Fruit fly (Drosophila melanogaster) whole organism, embryonic: ENCODE data around the gene Rbp4.

Experiments used
- Awh ChIP-seq: fragments of 200-800 bp; sonication (Bioruptor generic); IDR thresholded peaks from 2 replicates; pipeline ENCODE4, ENCODE4 v1.3.6; 2022; ENCODE audit warnings: missing biosample characterization, missing genetic modification characterization
- BEAF-32 ChIP-seq: fragments of 200-800 bp; sonication (Bioruptor generic); optimal IDR thresholded peaks from 3 replicates; lab custom pipeline; 2017; ENCODE audit warnings: missing biosample characterization, missing genetic modification characterization, mild to moderate bottlenecking, moderate library complexity, missing genetic modification reagents
- CG10654 ChIP-seq: fragments of 200-800 bp; sonication (Bioruptor generic); optimal IDR thresholded peaks from 2 replicates; lab custom pipeline; 2016; ENCODE audit warnings: missing biosample characterization, missing genetic modification characterization
- CG11093 ChIP-seq: fragments of 200-800 bp; sonication (Bioruptor generic); IDR thresholded peaks from 3 replicates; pipeline ENCODE4 v1.3.6; 2022; ENCODE audit warnings: missing biosample characterization, missing genetic modification characterization
- CG11398 ChIP-seq: fragments of 200-800 bp; sonication (Bioruptor generic); optimal IDR thresholded peaks from 2 replicates; lab custom pipeline; 2016; ENCODE audit warnings: missing biosample characterization, missing genetic modification characterization
- CG11696 ChIP-seq: fragments of 200-800 bp; sonication (Bioruptor generic); IDR thresholded peaks from 2 replicates; pipeline ENCODE4 v1.3.6; 2022; ENCODE audit warnings: missing biosample characterization, missing genetic modification characterization
- CG12155 ChIP-seq: fragments of 200-800 bp; sonication (Bioruptor generic); optimal IDR thresholded peaks from 3 replicates; lab custom pipeline; 2016; ENCODE audit warnings: missing biosample characterization, missing genetic modification characterization
- CG1529 ChIP-seq: fragments of 200-800 bp; sonication (Bioruptor generic); optimal IDR thresholded peaks from 3 replicates; lab custom pipeline; 2018; ENCODE audit warnings: missing biosample characterization, missing genetic modification characterization
- CG16779 ChIP-seq: fragments of 200-800 bp; sonication (Bioruptor generic); IDR thresholded peaks from 2 replicates; pipeline ENCODE4 v1.3.6; 2022; ENCODE audit warnings: missing biosample characterization, missing genetic modification characterization
- CG17328 ChIP-seq: fragments of 200-800 bp; sonication (Bioruptor generic); IDR thresholded peaks from 2 replicates; pipeline ENCODE4 v1.3.6; 2022; ENCODE audit warnings: missing biosample characterization, missing genetic modification characterization
- CG17359 ChIP-seq: fragments of 200-800 bp; sonication (Bioruptor generic); optimal IDR thresholded peaks from 3 replicates; lab custom pipeline; 2018; ENCODE audit warnings: missing biosample characterization, mild to moderate bottlenecking, missing genetic modification characterization, moderate library complexity
- CG2129 ChIP-seq: fragments of 200-800 bp; sonication (Bioruptor generic); IDR thresholded peaks from 2 replicates; pipeline ENCODE4 v1.3.6; 2022; ENCODE audit warnings: missing biosample characterization, missing genetic modification characterization; ENCODE audit not compliant: partially characterized antibody
- CG30020 ChIP-seq: fragments of 200-800 bp; optimal IDR thresholded peaks from 2 replicates; lab custom pipeline; 2019; ENCODE audit warnings: missing biosample characterization, mild to moderate bottlenecking, missing genetic modification characterization, moderate library complexity
- CG32772 ChIP-seq: fragments of 200-800 bp; sonication (Bioruptor generic); IDR thresholded peaks from 2 replicates; pipeline ENCODE4 v1.3.6; 2022; ENCODE audit warnings: missing biosample characterization, missing genetic modification characterization
- CG34224 ChIP-seq: fragments of 200-800 bp; sonication (Bioruptor generic); IDR thresholded peaks from 3 replicates; pipeline ENCODE4 v1.3.6; 2022; ENCODE audit warnings: missing biosample characterization, missing genetic modification characterization; ENCODE audit not compliant: partially characterized antibody
- CG4820 ChIP-seq: fragments of 200-800 bp; sonication (Bioruptor generic); optimal IDR thresholded peaks from 3 replicates; lab custom pipeline; 2016; ENCODE audit warnings: missing biosample characterization, missing genetic modification characterization
- CG5953 ChIP-seq: fragments of 200-800 bp; sonication (Bioruptor generic); IDR thresholded peaks from 2 replicates; pipeline ENCODE4 v1.3.6; 2022; ENCODE audit warnings: missing biosample characterization, missing genetic modification characterization
- CG6654 ChIP-seq: fragments of 200-800 bp; sonication (Bioruptor generic); optimal IDR thresholded peaks from 2 replicates; lab custom pipeline; 2017; ENCODE audit warnings: missing biosample characterization, mild to moderate bottlenecking, missing genetic modification characterization
- CG6683 ChIP-seq: fragments of 200-800 bp; sonication (Bioruptor generic); optimal IDR thresholded peaks from 2 replicates; lab custom pipeline; 2017; ENCODE audit warnings: missing biosample characterization, mild to moderate bottlenecking, missing genetic modification characterization, missing genetic modification reagents
- CG7372 ChIP-seq: fragments of 200-800 bp; sonication (Bioruptor generic); IDR thresholded peaks from 2 replicates; pipeline ENCODE4 v1.3.6; 2022; ENCODE audit warnings: missing biosample characterization, missing genetic modification characterization
- CG7963 ChIP-seq: fragments of 200-800 bp; sonication (Bioruptor generic); IDR thresholded peaks from 3 replicates; pipeline ENCODE4 v1.3.6; 2022; ENCODE audit warnings: missing biosample characterization, missing genetic modification characterization; ENCODE audit not compliant: partially characterized antibody
- CG8478 ChIP-seq: fragments of >200 bp; optimal IDR thresholded peaks from 2 replicates; lab custom pipeline; 2018
- Chrac-16 ChIP-seq: fragments of 200-800 bp; sonication (Bioruptor generic); optimal IDR thresholded peaks from 3 replicates; lab custom pipeline; 2016; ENCODE audit warnings: missing biosample characterization, missing genetic modification characterization
- Dad ChIP-seq: fragments of 200-800 bp; sonication (Bioruptor generic); optimal IDR thresholded peaks from 3 replicates; lab custom pipeline; 2016; ENCODE audit warnings: missing biosample characterization, missing genetic modification characterization
- Dek ChIP-seq: fragments of 200-800 bp; sonication (Bioruptor generic); optimal IDR thresholded peaks from 3 replicates; lab custom pipeline; 2019; ENCODE audit warnings: missing biosample characterization, mild to moderate bottlenecking, missing genetic modification characterization, moderate library complexity
- Dip2 ChIP-seq: fragments of 200-800 bp; sonication (Bioruptor generic); IDR thresholded peaks from 2 replicates; pipeline ENCODE4 v1.3.6; 2022; ENCODE audit warnings: missing biosample characterization, missing genetic modification characterization
- Dp ChIP-seq: fragments of 200-800 bp; sonication (Bioruptor generic); optimal IDR thresholded peaks from 2 replicates; lab custom pipeline; 2018; ENCODE audit warnings: missing biosample characterization, mild to moderate bottlenecking, missing genetic modification characterization, moderate library complexity
- Gug ChIP-seq: fragments of 200-800 bp; sonication (Bioruptor generic); IDR thresholded peaks from 4 replicates; pipeline ENCODE4 v1.3.6; 2022; ENCODE audit warnings: missing biosample characterization, missing genetic modification characterization
- HLHmδ ChIP-seq: fragments of 200-800 bp; sonication (Bioruptor generic); optimal IDR thresholded peaks from 2 replicates; lab custom pipeline; 2018; ENCODE audit warnings: missing biosample characterization, mild to moderate bottlenecking, missing genetic modification characterization, moderate library complexity
- Hr78 ChIP-seq, 2 experiments: fragments of 200-800 bp in 1 of 2; fragments of >200 bp in 1 of 2; sonication (Bioruptor generic) in 1 of 2; optimal IDR thresholded peaks; 2 replicates each; lab custom pipeline; 2017 to 2019; ENCODE audit warnings: missing biosample characterization in 2 of 2, missing genetic modification characterization in 2 of 2, mild to moderate bottlenecking in 1 of 2, moderate library complexity in 1 of 2
- MTF-1 ChIP-seq: fragments of 200-800 bp; sonication (Bioruptor generic); optimal IDR thresholded peaks from 2 replicates; lab custom pipeline; 2018; ENCODE audit warnings: missing biosample characterization, mild to moderate bottlenecking, missing genetic modification characterization, borderline replicate concordance
- Mes4 ChIP-seq: fragments of 200-800 bp; sonication (Bioruptor generic); optimal IDR thresholded peaks from 2 replicates; lab custom pipeline; 2016; ENCODE audit warnings: missing biosample characterization, missing genetic modification characterization
- Myb ChIP-seq: fragments of 200-800 bp; sonication (Bioruptor generic); optimal IDR thresholded peaks from 2 replicates; lab custom pipeline; 2016; ENCODE audit warnings: missing biosample characterization, missing genetic modification characterization
- Neu2 ChIP-seq: fragments of 200-800 bp; sonication (Bioruptor generic); optimal IDR thresholded peaks from 3 replicates; lab custom pipeline; 2016; ENCODE audit warnings: missing biosample characterization, missing genetic modification characterization, borderline replicate concordance
- Ravus ChIP-seq: fragments of 200-800 bp; sonication (Bioruptor generic); IDR thresholded peaks from 2 replicates; pipeline ENCODE4 v1.3.6; 2022; ENCODE audit warnings: missing biosample characterization, missing genetic modification characterization
- Sin3A ChIP-seq: fragments of >200 bp; optimal IDR thresholded peaks from 2 replicates; lab custom pipeline; 2018
- Six4 ChIP-seq: fragments of 200-800 bp; sonication (Bioruptor generic); optimal IDR thresholded peaks from 2 replicates; lab custom pipeline; 2016; ENCODE audit warnings: missing biosample characterization, missing genetic modification characterization
- Taf1 ChIP-seq: fragments of 200-800 bp; sonication (Bioruptor generic); IDR thresholded peaks from 2 replicates; pipeline ENCODE4 v1.3.6; 2022; ENCODE audit warnings: missing biosample characterization, missing genetic modification characterization
- Tbp ChIP-seq: fragments of >200 bp; optimal IDR thresholded peaks from 2 replicates; lab custom pipeline; 2018; ENCODE audit warnings: missing biosample characterization, missing genetic modification characterization
- Usf ChIP-seq: fragments of 200-800 bp; sonication (Bioruptor generic); optimal IDR thresholded peaks from 2 replicates; lab custom pipeline; 2017; ENCODE audit warnings: missing genotype, missing biosample characterization, missing genetic modification characterization
- ap ChIP-seq: fragments of 200-800 bp; sonication (Bioruptor generic); IDR thresholded peaks from 2 replicates; pipeline ENCODE4 v1.3.6; 2022; ENCODE audit warnings: missing biosample characterization, missing genetic modification characterization
- croc ChIP-seq: fragments of 200-800 bp; sonication (Bioruptor generic); conservative IDR thresholded peaks from 3 replicates; pipeline ENCODE4 v1.3.6; 2022; ENCODE audit warnings: missing biosample characterization, missing genetic modification characterization
- fd64A ChIP-seq: fragments of 200-800 bp; sonication (Bioruptor generic); optimal IDR thresholded peaks from 3 replicates; lab custom pipeline; 2018; ENCODE audit warnings: missing biosample characterization, mild to moderate bottlenecking, missing genetic modification characterization
- fu2 ChIP-seq: fragments of 200-800 bp; sonication (Bioruptor generic); optimal IDR thresholded peaks from 2 replicates; lab custom pipeline; 2016; ENCODE audit warnings: missing biosample characterization, missing genetic modification characterization
- gcm ChIP-seq: fragments of 200-800 bp; sonication (Bioruptor generic); optimal IDR thresholded peaks from 2 replicates; lab custom pipeline; 2019; ENCODE audit warnings: missing biosample characterization, mild to moderate bottlenecking, missing genetic modification characterization, moderate library complexity
- ind ChIP-seq: fragments of 200-800 bp; sonication (Bioruptor generic); optimal IDR thresholded peaks from 3 replicates; lab custom pipeline; 2016; ENCODE audit warnings: missing biosample characterization, missing genetic modification characterization
- klu ChIP-seq: fragments of 200-800 bp; sonication (Bioruptor generic); IDR thresholded peaks from 2 replicates; pipeline ENCODE4 v1.3.6; 2022; ENCODE audit warnings: missing biosample characterization, missing genetic modification characterization
- sd ChIP-seq: fragments of 200-800 bp; sonication (Bioruptor generic); optimal IDR thresholded peaks from 3 replicates; lab custom pipeline; 2018; ENCODE audit warnings: missing biosample characterization, mild to moderate bottlenecking, missing genetic modification characterization, moderate library complexity
- seq ChIP-seq: fragments of 200-800 bp; sonication (Bioruptor generic); IDR thresholded peaks from 2 replicates; pipeline ENCODE4 v1.3.6; 2022; ENCODE audit warnings: missing biosample characterization, missing genetic modification characterization
- sna ChIP-seq: fragments of 200-800 bp; sonication (Bioruptor generic); IDR thresholded peaks from 2 replicates; pipeline ENCODE4 v1.3.6; 2022; ENCODE audit warnings: missing biosample characterization, missing genetic modification characterization; ENCODE audit not compliant: partially characterized antibody
- tup ChIP-seq: fragments of 200-800 bp; sonication (Bioruptor generic); optimal IDR thresholded peaks from 2 replicates; lab custom pipeline; 2016; ENCODE audit warnings: missing biosample characterization, mild to moderate bottlenecking, missing genetic modification characterization, moderate library complexity
- zen ChIP-seq: fragments of 200-800 bp; sonication (Bioruptor generic); optimal IDR thresholded peaks from 3 replicates; lab custom pipeline; 2018; ENCODE audit warnings: missing biosample characterization, mild to moderate bottlenecking, missing genetic modification characterization, moderate library complexity

Gene Rbp4

DNA sequence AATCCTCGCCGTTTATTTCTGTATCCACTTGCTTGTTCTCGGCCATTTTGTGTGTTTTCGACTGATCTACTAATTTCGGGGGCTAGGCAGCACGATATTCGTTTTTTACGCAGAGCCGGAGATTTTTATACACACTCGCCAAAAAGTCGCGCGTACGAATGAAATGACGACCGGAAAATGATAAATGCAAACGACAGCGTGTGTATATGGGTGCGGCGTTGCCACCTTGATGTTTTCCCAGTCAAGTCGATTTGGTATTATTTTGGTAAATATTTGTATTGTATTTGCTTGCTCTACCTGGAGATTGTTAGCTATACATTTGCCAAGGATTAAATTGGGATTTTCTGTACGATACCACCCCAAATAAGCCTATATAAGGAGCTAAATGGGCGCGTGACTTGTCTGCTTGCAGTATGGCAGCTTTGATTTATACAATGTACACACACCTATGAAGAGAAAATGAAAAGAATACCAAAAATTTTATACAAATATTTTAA, 10.3 kb downstream of the Rbp4 start, which contains the start of gene sqd (continued):
- TF ChIP-seq CG10654 (GFP tag; lab: Kevin White, UChicago) (peak; percentile 47), BEAF-32 (GFP tag; lab: Kevin White, UChicago) (peak; percentile 55), CG16779 (GFP tag; lab: Robert Waterston, UW) (no peak), Hr78 (GFP tag; optimal IDR thresholded peaks at IDR 0.05; lab: Kevin White, UChicago) (no peak), sd (tag; lab: Kevin White, UChicago) (no peak), CG6683 (GFP tag; lab: Kevin White, UChicago) (no peak), Dp (peak; percentile 3), CG2129 (GFP tag; lab: Robert Waterston, UW) (no peak), Usf (GFP tag; lab: Kevin White, UChicago) (no peak), Mes4 (GFP tag; lab: Kevin White, UChicago) (peak; percentile 62), Dad (peak; percentile 2), seq (GFP tag; lab: Robert Waterston, UW) (no peak), CG17328 (GFP tag; lab: Robert Waterston, UW) (peak; percentile 40; the same call in 1 of the 2 replicates), Chrac-16 (peak; percentile 22), ap (GFP tag; lab: Robert Waterston, UW) (no peak), Dip2 (GFP tag; lab: Robert Waterston, UW) (no peak), Gug (GFP tag; lab: Robert Waterston, UW) (no peak), Tbp (GFP tag; lab: Kevin White, UChicago) (no peak), Dek (no peak), Taf1 (GFP tag; lab: Robert Waterston, UW) (no peak), CG7372 (GFP tag; lab: Robert Waterston, UW) (peak; percentile 51; the same call in 1 of the 2 replicates), MTF-1 (GFP tag; lab: Kevin White, UChicago) (no peak), klu (GFP tag; lab: Robert Waterston, UW) (no peak), HLHmδ (GFP tag; lab: Kevin White, UChicago) (peak; percentile 8), CG11093 (GFP tag; lab: Robert Waterston, UW) (no peak), CG11398 (GFP tag; lab: Kevin White, UChicago) (no peak), croc (GFP tag; lab: Robert Waterston, UW) (no peak), sna (GFP tag; lab: Robert Waterston, UW) (no peak), Neu2 (GFP tag; lab: Kevin White, UChicago) (no peak), Sin3A (peak; percentile 25), fu2 (GFP tag; lab: Kevin White, UChicago) (peak; percentile 29), CG11696 (GFP tag; lab: Robert Waterston, UW) (no peak), CG7963 (GFP tag; lab: Robert Waterston, UW) (no peak), CG34224 (no peak), Ravus (GFP tag; lab: Robert Waterston, UW) (no peak), CG1529 (GFP tag; lab: Kevin White, UChicago) (peak; percentile 13), CG5953 (GFP tag; lab: Robert Waterston, UW) (no peak), Myb (GFP tag; lab: Kevin White, UChicago) (peak; percentile 39), Awh (0 out of 2 replicates have a peak, but pooled peaks have one; percentile 25), gcm (peak; percentile 20), CG30020 (peak; percentile 93), fd64A (peak; percentile 11), CG32772 (GFP tag; lab: Robert Waterston, UW) (no peak), CG4820 (GFP tag; lab: Kevin White, UChicago) (peak; percentile 22), CG8478 (no peak), CG6654 (GFP tag; lab: Kevin White, UChicago) (peak; percentile 26), Six4 (GFP tag; lab: Kevin White, UChicago) (no peak), tup (GFP tag; lab: Kevin White, UChicago) (no peak), CG17359 (tag; lab: Kevin White, UChicago) (peak; percentile 53), CG12155 (GFP tag; lab: Kevin White, UChicago) (peak; percentile 33), ind (GFP tag; lab: Kevin White, UChicago) (peak; percentile 38), zen (tag; lab: Kevin White, UChicago) (peak; percentile 50)
